Worm (Caenorhabditis elegans): ENCODE data around the gene F25B3.4.

The F25B3.4 gene

DNA sequence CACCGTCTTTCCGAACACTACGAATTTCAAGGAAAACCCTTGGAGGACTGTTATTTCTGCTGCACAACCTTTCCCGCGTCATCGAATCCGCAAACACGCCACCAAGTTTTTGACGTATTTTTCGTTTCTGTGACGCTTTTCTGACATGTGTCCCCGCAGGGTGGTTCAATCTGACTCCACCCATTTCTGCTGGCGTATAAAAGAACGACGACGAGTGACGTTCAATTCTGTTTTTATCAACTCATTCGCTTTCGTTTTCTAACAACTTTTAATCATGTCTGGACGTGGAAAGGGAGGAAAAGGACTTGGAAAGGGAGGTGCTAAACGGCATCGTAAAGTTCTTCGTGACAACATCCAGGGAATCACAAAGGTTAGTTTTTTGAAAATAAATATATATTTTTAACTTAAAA is 21.7 kb downstream of the F25B3.4 start, which contains the start of gene his-37 (continued):
- TF ChIP-seq hmg-1.2 (GFP tag; IDR thresholded peaks at IDR 0.05) = peak; percentile 69
- 0 out of 2 replicates have a peak, but pooled peaks have one; percentile 48 for TF ChIP-seq Y95B8A.8 (GFP tag; IDR thresholded peaks at IDR 0.05)
- peak; percentile 48; the same call in 1 of the 2 replicates for TF ChIP-seq Y56A3A.18 (GFP tag; IDR thresholded peaks at IDR 0.05)
- peak; percentile 64 for TF ChIP-seq F57C9.4 (tag; optimal IDR thresholded peaks at IDR 0.05)
- peak; percentile 99 for TF ChIP-seq nhr-80 (tag; optimal IDR thresholded peaks at IDR 0.05)
- TF ChIP-seq mel-28 (tag; optimal IDR thresholded peaks at IDR 0.05; ENCODE audit: borderline replicate concordance) = no peak
- TF ChIP-seq tlf-1 (GFP tag; optimal IDR thresholded peaks at IDR 0.05) = peak; percentile 97
- peak; percentile 96 for TF ChIP-seq zfh-2 (GFP tag; conservative IDR thresholded peaks at IDR 0.05)
- TF ChIP-seq T26A5.8 (tag; optimal IDR thresholded peaks at IDR 0.05) = no peak
- TF ChIP-seq ztf-28 (GFP tag; IDR thresholded peaks at IDR 0.05) = 0 out of 2 replicates have a peak, but pooled peaks have one; percentile 45
- peak; percentile 93 for TF ChIP-seq ZK185.1 (tag; optimal IDR thresholded peaks at IDR 0.05; ENCODE audit: poor library complexity, severe bottlenecking)
- TF ChIP-seq hsf-1 (GFP tag; IDR thresholded peaks at IDR 0.05) = no peak
- TF ChIP-seq C17E4.6 (GFP tag; IDR thresholded peaks at IDR 0.05) = peak; percentile 40; the same call in 1 of the 2 replicates
- TF ChIP-seq atf-7 (tag; optimal IDR thresholded peaks at IDR 0.05) = peak; percentile 97
- peak; percentile 91 for TF ChIP-seq ztf-18 (tag; optimal IDR thresholded peaks at IDR 0.05)
- peak; percentile 93 to 95 for TF ChIP-seq let-607 (tag; optimal IDR thresholded peaks at IDR 0.05)
- TF ChIP-seq somi-1 (GFP tag; optimal IDR thresholded peaks at IDR 0.05) = peak; percentile 98
- TF ChIP-seq ztf-26 (tag; optimal IDR thresholded peaks at IDR 0.05) = peak; percentile 98
- TF ChIP-seq nhr-120 (GFP tag; IDR thresholded peaks at IDR 0.05) = 0 out of 2 replicates have a peak, but pooled peaks have one; percentile 57
- TF ChIP-seq F39B2.1 (GFP tag; IDR thresholded peaks at IDR 0.05) = peak; percentile 100
- TF ChIP-seq F49E8.2 (tag; optimal IDR thresholded peaks at IDR 0.05; ENCODE audit: insufficient read depth) = no peak
- peak; percentile 94 for TF ChIP-seq lin-54 (GFP tag; optimal IDR thresholded peaks at IDR 0.05)
- TF ChIP-seq egl-18 (GFP tag; IDR thresholded peaks at IDR 0.05) = peak; percentile 96
- TF ChIP-seq lin-35 (GFP tag; optimal IDR thresholded peaks at IDR 0.05) = peak in 2 of 3 experiments; percentile 71 to 95
- no peak for TF ChIP-seq hlh-26 (GFP tag; conservative IDR thresholded peaks at IDR 0.05)
- TF ChIP-seq madf-8 (GFP tag; conservative IDR thresholded peaks at IDR 0.05) = no peak
- TF ChIP-seq dpl-1 (GFP tag; optimal IDR thresholded peaks at IDR 0.05) = peak; percentile 50
- peak; percentile 2 for TF ChIP-seq lsl-1 (GFP tag; optimal IDR thresholded peaks at IDR 0.05)
- peak; percentile 65 for TF ChIP-seq die-1 (tag; optimal IDR thresholded peaks at IDR 0.05)
- TF ChIP-seq ztf-25 (GFP tag; IDR thresholded peaks at IDR 0.05) = 0 out of 2 replicates have a peak, but pooled peaks have one; percentile 43
- peak; percentile 97 for TF ChIP-seq nfyb-1 (GFP tag; IDR thresholded peaks at IDR 0.05)

DNA sequence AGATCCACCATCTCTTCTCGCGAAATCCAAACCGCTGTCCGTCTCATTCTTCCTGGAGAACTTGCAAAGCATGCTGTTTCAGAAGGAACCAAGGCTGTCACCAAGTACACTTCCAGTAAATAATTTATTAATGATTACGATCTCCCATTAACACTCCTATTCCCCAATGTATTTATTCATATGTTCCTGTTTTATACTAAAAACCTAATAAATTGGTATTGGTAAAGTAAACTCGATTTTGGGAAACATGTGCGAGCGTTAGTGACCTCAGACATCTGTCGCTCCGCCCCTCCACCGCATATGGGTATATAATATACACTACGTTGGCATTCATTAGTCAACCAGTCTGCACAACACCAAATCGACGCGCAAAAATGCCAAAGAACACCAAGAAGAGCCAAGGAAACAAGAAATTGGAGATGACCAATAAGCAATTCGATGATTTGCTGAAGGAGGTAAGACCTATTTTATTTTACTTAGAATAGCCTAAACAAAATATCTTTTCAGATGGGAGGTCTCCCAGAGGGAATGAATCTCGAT is 22.5 kb downstream of the F25B3.4 start, which contains the start of gene C50F4.6:
Gene C50F4.6, plus strand, starts transcription at position 51 of the 540 bp plus-strand sequence.
- TF ChIP-seq repo-1 (tag; optimal IDR thresholded peaks at IDR 0.05) (peak; percentile 20), lin-26 (GFP tag; IDR thresholded peaks at IDR 0.05) (0 out of 2 replicates have a peak, but pooled peaks have one; percentile 21), B0035.1 (tag; optimal IDR thresholded peaks at IDR 0.05) (no peak)

DNA sequence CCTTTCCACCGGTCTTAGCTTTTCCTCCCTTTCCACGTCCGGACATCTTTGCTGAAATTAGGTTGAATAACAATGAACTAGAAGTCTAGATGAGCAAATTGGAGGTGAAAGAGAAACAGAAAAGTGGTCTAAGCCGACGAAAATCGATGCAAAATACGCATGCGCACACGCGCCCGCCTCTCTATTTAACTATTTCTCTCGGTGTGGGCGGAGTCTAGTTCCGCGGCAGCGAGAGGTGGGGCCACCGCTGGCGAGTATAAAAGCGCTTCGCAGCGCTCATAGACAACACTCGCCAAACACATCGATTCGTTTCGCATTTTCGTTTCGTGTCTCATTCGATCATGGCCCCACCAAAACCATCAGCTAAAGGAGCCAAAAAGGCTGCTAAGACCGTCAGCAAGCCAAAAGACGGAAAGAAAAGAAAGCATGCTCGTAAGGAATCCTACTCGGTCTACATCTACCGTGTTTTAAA is 23.3 kb downstream of the F25B3.4 start, which contains the start of the genes his-35 and his-41:
Gene his-35, minus strand, starts transcription at position 51 of the 472 bp plus-strand sequence.
Gene his-41, plus strand, starts transcription at position 299 of the 472 bp plus-strand sequence.
- TF ChIP-seq lin-26 (GFP tag; IDR thresholded peaks at IDR 0.05) (no peak), let-607 (tag; optimal IDR thresholded peaks at IDR 0.05) (no peak), egl-44 (GFP tag; IDR thresholded peaks at IDR 0.05) (peak; percentile 24; the same call in 1 of the 2 replicates), pbrm-1 (GFP tag; IDR thresholded peaks at IDR 0.05) (no peak), unc-130 (GFP tag; optimal IDR thresholded peaks at IDR 0.05) (no peak), F39B2.1 (GFP tag; IDR thresholded peaks at IDR 0.05) (peak; percentile 12; the same call in 1 of the 2 replicates), hlh-26 (GFP tag; conservative IDR thresholded peaks at IDR 0.05) (no peak), madf-10 (tag; optimal IDR thresholded peaks at IDR 0.05) (no peak), xnd-1 (tag; optimal IDR thresholded peaks at IDR 0.05) (no peak), unc-62 (GFP tag; optimal IDR thresholded peaks at IDR 0.05) (no peak), snpc-3.4 (tag; optimal IDR thresholded peaks at IDR 0.05) (no peak), sdz-38 (tag; optimal IDR thresholded peaks at IDR 0.05) (no peak), T26A5.8 (tag; optimal IDR thresholded peaks at IDR 0.05) (no peak), gei-17 (GFP tag; optimal IDR thresholded peaks at IDR 0.05) (no peak), ceh-27 (GFP tag; optimal IDR thresholded peaks at IDR 0.05) (peak; percentile 67), tlf-1 (GFP tag; optimal IDR thresholded peaks at IDR 0.05) (no peak), F52B5.7 (tag; optimal IDR thresholded peaks at IDR 0.05) (peak; percentile 7)

Measured in whole organism, young adult.